Worm (Caenorhabditis elegans): Measurements from ENCODE around the gene Y80D4G.2.

DNA sequence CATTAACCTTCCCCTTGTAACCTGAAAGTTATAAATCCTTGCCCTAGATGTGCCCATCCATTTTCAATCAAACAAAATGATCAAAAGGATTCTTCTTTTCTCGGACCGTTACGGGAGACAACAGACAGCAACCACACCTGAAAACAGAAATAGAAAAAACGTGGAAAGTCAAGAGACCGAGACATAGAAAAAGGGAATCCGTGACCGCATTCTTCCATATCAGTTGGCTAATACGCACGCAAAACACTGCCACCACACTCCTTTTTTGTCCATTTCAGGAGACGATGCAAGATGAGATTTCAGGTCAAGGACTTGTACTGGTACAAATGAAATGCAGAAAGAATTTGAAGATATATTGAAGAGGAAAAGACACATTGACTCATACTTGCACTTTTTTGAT, 23.9 kb upstream of the Y80D4G.2 start:
- no peak for TF ChIP-seq ZK546.5 (tag; optimal IDR thresholded peaks at IDR 0.05)
- no peak for TF ChIP-seq nhr-77 (tag; optimal IDR thresholded peaks at IDR 0.05)
- TF ChIP-seq nhr-28 (tag; optimal IDR thresholded peaks at IDR 0.05), result no peak
- no peak for TF ChIP-seq ama-1 (optimal IDR thresholded peaks at IDR 0.05)
- TF ChIP-seq nhr-76 (tag; optimal IDR thresholded peaks at IDR 0.05), result no peak
- no peak for TF ChIP-seq nhr-11 (tag; optimal IDR thresholded peaks at IDR 0.05)
- TF ChIP-seq nhr-25 (tag; optimal IDR thresholded peaks at IDR 0.05), result no peak
- no peak for TF ChIP-seq skn-1 (tag; optimal IDR thresholded peaks at IDR 0.05)
- no peak for TF ChIP-seq daf-12 (tag; optimal IDR thresholded peaks at IDR 0.05)
- no peak for TF ChIP-seq ceh-16 (tag; optimal IDR thresholded peaks at IDR 0.05)
